Fruit fly (Drosophila melanogaster): Measurements from ENCODE around the gene tap.

Gene tap

DNA sequence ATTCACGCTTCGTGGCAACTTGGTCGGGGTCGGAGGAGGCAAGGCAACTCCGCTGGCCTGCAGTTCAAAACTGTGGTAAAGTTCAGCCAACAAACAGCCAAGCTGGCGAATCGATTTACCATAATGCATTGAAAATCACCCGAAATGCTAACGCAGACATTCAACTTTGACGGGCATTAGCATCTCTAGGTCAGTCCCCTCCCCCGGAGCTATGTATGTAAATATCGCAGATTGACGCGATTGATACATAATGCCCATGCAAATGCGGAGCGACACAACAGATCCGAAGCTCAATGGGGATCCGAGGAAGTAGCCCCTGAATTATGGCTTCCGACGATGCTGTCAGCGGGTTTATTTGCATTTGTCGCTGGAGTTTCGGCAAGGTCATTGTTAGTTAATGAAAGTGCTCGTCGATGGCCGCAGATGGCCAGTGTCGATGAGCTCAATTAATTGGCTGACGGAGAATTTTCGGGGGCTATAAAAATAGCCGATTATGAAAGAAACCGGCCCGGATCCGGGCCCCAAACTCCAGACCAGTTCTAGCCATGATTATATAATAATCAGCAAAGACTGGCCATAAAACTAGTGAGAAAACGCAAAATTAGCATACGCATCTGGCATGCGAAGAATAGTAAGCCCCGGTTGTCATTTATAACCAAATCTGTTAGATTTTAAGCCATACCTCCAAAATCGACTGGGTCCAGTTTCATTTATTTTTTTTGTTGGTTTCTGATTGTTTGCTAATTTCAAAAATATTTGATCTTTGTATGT, 27.3 kb downstream of the tap start (continued):
- no peak for TF ChIP-seq CG15696 (tag; optimal IDR thresholded peaks at IDR 0.05)
- TF ChIP-seq tap (tag; optimal IDR thresholded peaks at IDR 0.05) = no peak
- 0 out of 2 replicates have a peak, but pooled peaks have one; percentile 5 for TF ChIP-seq CG32532 (GFP tag; IDR thresholded peaks at IDR 0.05)
- peak; percentile 28; the same call in 1 of the 2 replicates for TF ChIP-seq Awh (GFP tag; IDR thresholded peaks at IDR 0.05)
- TF ChIP-seq mirr (GFP tag; optimal IDR thresholded peaks at IDR 0.05) = no peak
- TF ChIP-seq CG12769 (tag; optimal IDR thresholded peaks at IDR 0.05) = peak; percentile 61
- no peak for TF ChIP-seq org-1 (GFP tag; optimal IDR thresholded peaks at IDR 0.05)
- TF ChIP-seq vvl (GFP tag; IDR thresholded peaks at IDR 0.05) = peak; percentile 89
- TF ChIP-seq Hr78 (GFP tag; optimal IDR thresholded peaks at IDR 0.05) = peak in 1 of 2 experiments; percentile 59
- no peak for TF ChIP-seq az2 (GFP tag; optimal IDR thresholded peaks at IDR 0.05)
- TF ChIP-seq btn (GFP tag; optimal IDR thresholded peaks at IDR 0.05) = no peak
- peak; percentile 2 for TF ChIP-seq ftz-f1 (GFP tag; optimal IDR thresholded peaks at IDR 0.05)
- TF ChIP-seq Drgx (GFP tag; IDR thresholded peaks at IDR 0.05) = no peak
- no peak for TF ChIP-seq her (GFP tag; optimal IDR thresholded peaks at IDR 0.05)
- no peak for TF ChIP-seq ind (GFP tag; optimal IDR thresholded peaks at IDR 0.05)
- TF ChIP-seq cg (GFP tag; optimal IDR thresholded peaks at IDR 0.05) = no peak
- TF ChIP-seq CG12104 (GFP tag; optimal IDR thresholded peaks at IDR 0.05) = no peak
- TF ChIP-seq p53 (GFP tag; optimal IDR thresholded peaks at IDR 0.05) = no peak
- TF ChIP-seq zfh2 (GFP tag; optimal IDR thresholded peaks at IDR 0.05) = no peak
- TF ChIP-seq CHES-1-like (GFP tag; optimal IDR thresholded peaks at IDR 0.05) = no peak
- no peak for TF ChIP-seq emc (GFP tag; optimal IDR thresholded peaks at IDR 0.05)
- no peak for TF ChIP-seq CG32767 (GFP tag; IDR thresholded peaks at IDR 0.05)
- TF ChIP-seq crp (GFP tag; optimal IDR thresholded peaks at IDR 0.05) = no peak
- no peak for TF ChIP-seq tx (GFP tag; optimal IDR thresholded peaks at IDR 0.05)
- no peak for TF ChIP-seq so (GFP tag; IDR thresholded peaks at IDR 0.05)
- peak in 1 of 2 experiments; percentile 84 for TF ChIP-seq Pdp1 (GFP tag; optimal IDR thresholded peaks at IDR 0.05)
- no peak for TF ChIP-seq kah (GFP tag; optimal IDR thresholded peaks at IDR 0.05)
- TF ChIP-seq Tbp (GFP tag; optimal IDR thresholded peaks at IDR 0.05) = no peak
- TF ChIP-seq MESR4 (GFP tag; optimal IDR thresholded peaks at IDR 0.05) = no peak
- TF ChIP-seq abd-A (tag; optimal IDR thresholded peaks at IDR 0.05) = peak; percentile 61
- TF ChIP-seq CG10147 (GFP tag; optimal IDR thresholded peaks at IDR 0.05) = no peak
- peak; percentile 65 for TF ChIP-seq CG13894 (tag; optimal IDR thresholded peaks at IDR 0.05)
- TF ChIP-seq CG30020 (tag; optimal IDR thresholded peaks at IDR 0.05) = no peak
- TF ChIP-seq BEAF-32 (GFP tag; optimal IDR thresholded peaks at IDR 0.05) = no peak
- TF ChIP-seq wek (GFP tag; optimal IDR thresholded peaks at IDR 0.05) = no peak
- no peak for TF ChIP-seq CG4820 (GFP tag; optimal IDR thresholded peaks at IDR 0.05)
- no peak for TF ChIP-seq CG4424 (GFP tag; optimal IDR thresholded peaks at IDR 0.05)
- no peak for TF ChIP-seq CG6272 (GFP tag; IDR thresholded peaks at IDR 0.05)
- no peak for TF ChIP-seq gfzf (GFP tag; optimal IDR thresholded peaks at IDR 0.05)
- no peak for TF ChIP-seq Opbp (GFP tag; IDR thresholded peaks at IDR 0.05; ENCODE audit: partially characterized antibody)
- no peak for TF ChIP-seq CG34376 (GFP tag; optimal IDR thresholded peaks at IDR 0.05)
- no peak for TF ChIP-seq CG2120 (GFP tag; optimal IDR thresholded peaks at IDR 0.05)
- TF ChIP-seq sisA (GFP tag; IDR thresholded peaks at IDR 0.05) = no peak
- no peak for TF ChIP-seq nmo (GFP tag; optimal IDR thresholded peaks at IDR 0.05)
- TF ChIP-seq sug (tag; optimal IDR thresholded peaks at IDR 0.05) = no peak
- TF ChIP-seq maf-S (GFP tag; optimal IDR thresholded peaks at IDR 0.05) = no peak
- TF ChIP-seq gcm (GFP tag; optimal IDR thresholded peaks at IDR 0.05) = no peak
- TF ChIP-seq BtbVII (GFP tag; optimal IDR thresholded peaks at IDR 0.05) = no peak
